Worm (Caenorhabditis elegans) whole organism, L4/young adult: ENCODE results near the gene C04B4.2.
"Not testable (repeated sequence)": the region's sequence is repeated elsewhere in the genome, so short reads cannot be mapped to it uniquely, and the experiment has no call there.

Experiments used
- W03F9.2 ChIP-seq: fragments of 150-350 bp; optimal IDR thresholded peaks from 2 replicates; lab custom pipeline; 2014; ENCODE audit warnings: missing biosample characterization, missing genetic modification characterization
- dao-5 ChIP-seq: sonication (generic microtip); optimal IDR thresholded peaks from 2 replicates; lab custom pipeline; 2016; ENCODE audit warnings: missing genotype, missing genetic modification characterization, moderate library complexity, missing compliant biosample characterization
- him-1 ChIP-seq: sonication (generic microtip); optimal IDR thresholded peaks from 2 replicates; lab custom pipeline; 2016; ENCODE audit warnings: missing genotype, missing genetic modification reagents, missing genetic modification characterization, missing compliant biosample characterization

C04B4.2 gene

DNA sequence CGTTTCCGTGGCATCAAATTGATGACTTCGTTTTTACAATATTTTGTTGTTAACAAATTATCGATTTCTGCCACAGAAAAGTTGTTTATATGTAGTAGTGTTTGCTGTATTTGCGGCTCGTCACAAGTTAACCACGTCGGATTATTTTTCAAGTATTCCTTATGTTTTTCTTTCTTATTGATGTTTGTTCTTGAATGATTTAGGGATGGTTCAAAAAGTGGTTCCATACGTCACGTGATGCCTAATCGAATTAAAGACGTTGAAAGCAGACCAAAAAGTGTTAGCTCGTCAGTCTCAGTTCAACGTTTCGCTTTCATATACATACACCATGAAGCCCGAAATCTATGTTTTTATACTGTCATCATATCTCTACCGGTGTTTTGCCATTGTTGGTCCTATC lies 2.4 kb downstream of the C04B4.2 start, which contains the start of gene lips-2:
lips-2 (plus strand) TSS at position 301 of the 400 bp plus-strand sequence.
- TF ChIP-seq W03F9.2 (tag; lab: Kevin White, UChicago) (no peak), dao-5 (tag; lab: Kevin White, UChicago) (no peak), him-1 (tag; lab: Kevin White, UChicago) (no peak)

DNA sequence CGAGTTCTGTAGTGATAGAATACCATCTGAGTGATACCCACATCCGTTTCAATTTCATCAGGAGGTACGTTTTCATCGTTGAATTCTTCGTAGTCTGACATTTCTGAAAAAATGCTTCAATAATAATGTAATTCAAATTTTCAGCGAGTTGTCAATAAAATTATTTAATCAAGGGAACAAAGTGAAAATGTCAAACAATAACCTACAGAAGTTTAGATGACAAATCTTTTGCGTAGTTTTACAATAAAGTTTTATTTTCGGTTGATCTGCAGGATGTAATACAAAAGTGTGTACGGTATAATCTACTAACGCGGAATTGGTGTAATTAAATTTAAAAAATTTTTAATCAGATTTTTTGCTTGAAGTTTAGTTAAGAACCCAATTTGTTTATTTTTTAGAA lies 5.2 kb downstream of the C04B4.2 start, which contains the start of gene C04B4.5:
C04B4.5 (minus strand) TSS at position 101 of the 400 bp plus-strand sequence.
- TF ChIP-seq dao-5 (tag; lab: Kevin White, UChicago): no peak
- no peak for TF ChIP-seq him-1 (tag; lab: Kevin White, UChicago)
- no peak for TF ChIP-seq W03F9.2 (tag; lab: Kevin White, UChicago)

DNA sequence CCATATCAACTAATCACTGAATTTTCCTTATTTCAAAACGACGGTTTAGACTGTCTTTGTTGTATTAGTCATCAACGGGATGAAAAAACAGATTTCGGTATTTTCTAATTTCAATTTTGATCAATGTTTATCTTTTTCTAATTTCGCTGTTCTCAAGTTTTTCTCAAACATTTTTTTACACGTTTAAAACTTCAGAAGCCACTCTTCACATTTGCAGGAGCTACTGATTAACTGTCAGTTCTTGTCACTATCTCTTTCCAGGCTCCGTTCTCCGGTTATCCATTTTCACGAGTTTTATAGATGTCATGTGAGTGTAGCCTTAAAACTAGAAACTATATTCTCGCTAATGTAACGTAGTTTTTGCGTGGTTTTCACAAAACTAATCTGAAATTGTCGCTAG lies 7.5 kb downstream of the C04B4.2 start, which contains the start of gene C04B4.4:
C04B4.4 (plus strand) TSS at position 301 of the 400 bp plus-strand sequence.
- no peak for TF ChIP-seq dao-5 (tag; lab: Kevin White, UChicago)
- no peak for TF ChIP-seq W03F9.2 (tag; lab: Kevin White, UChicago)
- TF ChIP-seq him-1 (tag; lab: Kevin White, UChicago): no peak

DNA sequence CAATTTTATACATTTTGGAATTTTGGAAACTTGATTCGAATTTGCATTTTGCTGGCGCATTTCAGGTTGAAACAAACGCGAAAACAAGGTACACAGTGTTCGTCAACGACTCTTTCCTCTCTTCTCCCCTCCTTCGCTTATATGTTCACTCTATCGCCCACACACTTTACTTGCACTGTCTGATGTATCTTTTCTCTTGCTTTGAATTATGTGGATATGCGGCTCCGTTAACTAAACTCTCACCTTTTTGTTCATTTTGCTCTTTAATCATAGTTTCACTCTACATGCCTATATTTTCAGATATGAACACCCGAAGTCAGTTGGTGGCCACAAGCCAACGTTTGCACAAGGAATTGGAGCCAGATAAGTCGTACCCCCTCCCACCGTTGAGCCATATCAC lies 11.2 kb downstream of the C04B4.2 start, which contains the start of gene W06D11.1:
W06D11.1 (plus strand) TSS at position 301 of the 400 bp plus-strand sequence.
- TF ChIP-seq dao-5 (tag; lab: Kevin White, UChicago) (no peak), him-1 (tag; lab: Kevin White, UChicago) (no peak), W03F9.2 (tag; lab: Kevin White, UChicago) (no peak)

DNA sequence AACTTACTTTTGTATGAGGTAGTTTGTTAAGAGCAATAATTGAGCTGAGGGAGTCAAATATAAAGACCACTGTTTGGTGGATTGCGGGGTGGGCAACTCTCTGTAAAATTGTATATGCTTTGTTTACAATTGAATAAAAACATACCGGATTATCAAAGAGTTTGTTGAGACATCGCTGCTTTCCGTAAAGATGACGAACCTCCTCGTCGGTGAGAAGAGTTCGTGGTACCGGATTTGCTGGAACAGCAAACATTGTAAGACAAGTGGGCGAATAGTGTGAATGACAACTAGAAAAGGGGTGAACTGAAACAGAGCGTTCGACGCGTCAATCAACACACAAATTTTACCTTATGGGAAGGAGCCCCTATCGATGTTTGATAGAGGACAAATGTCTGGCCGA lies 13.3 kb downstream of the C04B4.2 start, which contains the start of gene W06D11.2:
W06D11.2 (minus strand) TSS at position 339 of the 400 bp plus-strand sequence.
- TF ChIP-seq dao-5 (tag; lab: Kevin White, UChicago) (no peak), him-1 (tag; lab: Kevin White, UChicago) (no peak), W03F9.2 (tag; lab: Kevin White, UChicago) (no peak)

DNA sequence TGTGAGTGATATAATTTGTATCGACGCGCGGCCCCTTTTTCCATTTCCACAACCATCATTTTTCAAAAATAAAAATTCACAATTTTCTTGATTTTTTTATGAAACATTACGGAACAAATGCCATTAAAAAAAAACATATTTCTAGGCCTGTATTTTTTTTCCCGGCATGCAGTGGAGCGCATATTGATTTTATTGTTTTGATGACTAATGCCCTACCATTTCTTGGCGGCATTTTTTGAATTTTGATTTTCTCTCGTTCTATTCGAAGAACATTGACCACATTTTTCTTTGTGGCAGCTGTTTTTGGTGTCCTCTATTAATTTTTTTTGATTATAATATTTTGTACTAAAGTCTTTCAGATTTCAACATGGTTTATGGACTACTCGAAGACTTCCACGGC lies 15.2 kb downstream of the C04B4.2 start, which contains the start of gene W06D11.3:
W06D11.3 (plus strand) TSS at position 360 of the 400 bp plus-strand sequence.
- no peak for TF ChIP-seq him-1 (tag; lab: Kevin White, UChicago)
- no peak for TF ChIP-seq W03F9.2 (tag; lab: Kevin White, UChicago)
- no peak for TF ChIP-seq dao-5 (tag; lab: Kevin White, UChicago)

DNA sequence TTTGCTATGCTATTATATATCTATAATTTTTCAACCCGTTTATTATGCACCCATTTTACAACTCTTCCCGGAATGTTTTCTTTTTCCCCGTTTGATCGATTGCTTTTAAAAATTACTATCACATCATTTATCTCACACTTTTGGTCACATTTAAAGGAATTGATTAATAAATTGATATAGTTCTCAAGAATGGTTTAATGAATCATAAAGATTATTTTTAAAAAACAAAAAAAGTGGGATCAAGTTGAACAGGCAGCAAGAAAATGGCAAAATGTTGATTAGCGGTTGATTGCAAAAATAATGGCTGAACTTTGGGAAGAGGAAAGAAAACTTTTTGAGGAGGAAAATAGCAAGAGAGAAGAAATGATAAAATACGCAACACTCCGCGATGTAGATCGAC lies 16.8 kb downstream of the C04B4.2 start, which contains the start of gene W06D11.5:
W06D11.5 (plus strand) TSS at position 301 of the 400 bp plus-strand sequence.
- no peak for TF ChIP-seq dao-5 (tag; lab: Kevin White, UChicago)
- no peak for TF ChIP-seq W03F9.2 (tag; lab: Kevin White, UChicago)
- TF ChIP-seq him-1 (tag; lab: Kevin White, UChicago): no peak

DNA sequence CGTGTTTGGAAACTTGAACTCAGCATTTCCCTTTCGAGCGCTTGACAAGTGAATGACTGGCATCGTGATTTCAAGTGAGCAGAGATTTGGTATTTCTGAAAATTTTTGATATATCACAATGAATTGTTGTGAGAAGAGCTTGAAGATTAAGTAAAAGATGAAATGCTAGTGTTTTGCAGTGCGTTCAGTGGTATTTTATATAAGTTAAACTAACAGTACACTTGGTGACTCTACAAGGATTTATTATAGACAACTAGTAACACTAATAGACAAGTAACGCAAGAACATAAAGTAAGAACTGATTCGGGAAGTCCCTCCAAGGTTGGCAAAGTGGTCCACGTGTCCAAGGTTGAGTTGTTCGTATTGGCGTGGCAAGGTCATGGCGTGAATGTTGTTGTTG lies 19.7 kb downstream of the C04B4.2 start, which contains the start of gene dot-1.3:
dot-1.3 (minus strand) TSS at position 101 of the 400 bp plus-strand sequence.
- TF ChIP-seq dao-5, W03F9.2, him-1 (tag; lab: Kevin White, UChicago): not testable (repeated sequence)

DNA sequence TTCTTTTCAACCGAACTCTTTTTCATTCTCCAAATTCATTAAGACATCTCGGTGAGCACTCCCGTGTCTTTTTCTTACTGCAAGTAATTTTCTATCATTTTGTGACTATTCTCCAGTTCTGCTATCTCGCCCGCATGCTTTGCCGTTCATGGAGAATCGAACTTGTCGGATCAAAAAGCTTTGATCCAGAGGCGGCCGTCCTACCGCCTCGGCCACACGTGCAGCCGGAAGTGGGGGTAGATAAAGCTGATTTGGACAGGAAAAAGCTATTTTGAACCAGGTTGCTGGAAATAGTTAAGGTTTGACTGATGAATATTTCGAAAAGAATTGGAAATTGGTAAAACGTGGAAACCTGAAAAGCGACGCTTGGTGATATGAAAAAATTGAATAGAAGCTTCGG lies 21.1 kb downstream of the C04B4.2 start:
- TF ChIP-seq him-1 (tag; lab: Kevin White, UChicago) (no peak), W03F9.2 (tag; lab: Kevin White, UChicago) (no peak), dao-5 (tag; lab: Kevin White, UChicago) (no peak)

DNA sequence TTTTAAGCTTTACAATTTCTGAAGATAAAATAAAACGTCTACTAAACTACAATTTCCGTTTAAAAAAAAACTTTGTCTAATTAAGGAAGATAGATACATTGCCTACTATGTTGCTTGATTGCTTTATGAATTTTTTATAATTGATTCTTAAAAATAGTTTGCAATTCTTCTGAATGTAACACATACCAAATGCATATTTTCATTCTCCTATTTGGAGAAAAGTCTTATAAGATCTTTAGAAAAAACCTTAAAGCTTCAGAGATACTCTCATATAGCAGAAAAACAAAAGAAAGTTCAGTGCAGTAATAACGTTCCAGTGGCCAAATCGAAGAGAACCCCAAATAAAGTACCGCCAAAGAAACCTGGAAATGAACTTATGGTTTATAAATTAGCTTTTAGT lies 23.5 kb downstream of the C04B4.2 start, which contains the start of gene phf-32:
phf-32 (plus strand) TSS at position 301 of the 400 bp plus-strand sequence.
- no peak for TF ChIP-seq W03F9.2 (tag; lab: Kevin White, UChicago)
- no peak for TF ChIP-seq dao-5 (tag; lab: Kevin White, UChicago)
- no peak for TF ChIP-seq him-1 (tag; lab: Kevin White, UChicago)

DNA sequence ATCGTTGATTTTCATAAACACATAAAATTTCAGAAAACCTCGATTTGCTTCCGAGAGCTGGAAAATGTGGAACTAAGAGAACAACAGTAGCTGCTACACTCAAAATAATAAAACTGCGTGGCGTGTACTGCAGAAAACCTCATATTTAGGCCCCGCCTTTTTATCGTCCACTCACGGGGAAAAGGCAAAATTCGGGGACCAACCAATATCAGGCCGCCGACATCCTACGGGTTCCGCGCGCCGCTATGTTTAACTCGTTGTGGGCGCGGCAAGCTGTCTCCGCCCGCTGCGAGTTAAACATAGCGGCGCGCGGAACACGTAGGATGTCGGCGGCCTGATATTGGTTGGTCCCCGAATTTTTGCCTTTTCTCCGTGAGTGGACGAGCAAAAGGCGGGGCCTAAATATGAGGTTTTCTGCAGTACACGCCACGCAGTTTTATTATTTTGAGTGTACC lies 25.0 kb downstream of the C04B4.2 start, which contains the start of gene F17A2.16:
F17A2.16 (plus strand) TSS at position 405 of the 455 bp plus-strand sequence.
- TF ChIP-seq W03F9.2, dao-5, him-1 (tag; lab: Kevin White, UChicago): not testable (repeated sequence)

DNA sequence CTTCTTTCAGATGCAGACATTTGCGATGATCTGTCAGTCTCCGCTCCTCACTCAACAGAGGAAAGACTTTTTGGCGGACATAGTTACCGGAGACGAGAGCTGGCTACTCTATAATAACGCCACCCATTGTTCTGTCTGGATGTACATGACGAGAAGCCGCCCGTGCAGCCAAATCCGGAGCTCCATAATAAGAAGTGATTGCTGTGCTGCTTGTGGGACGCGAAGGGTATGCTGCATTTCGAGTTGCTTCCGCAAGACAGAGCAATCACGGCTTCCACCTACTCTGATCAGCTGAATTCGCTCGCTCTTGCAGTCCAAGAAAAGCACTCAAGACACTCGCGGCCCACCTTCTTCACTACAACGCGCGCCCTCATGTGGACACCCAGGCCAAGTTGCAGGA lies 30.7 kb downstream of the C04B4.2 start:
- TF ChIP-seq dao-5 (tag; lab: Kevin White, UChicago): no peak
- TF ChIP-seq W03F9.2 (tag; lab: Kevin White, UChicago): no peak
- no peak for TF ChIP-seq him-1 (tag; lab: Kevin White, UChicago)

DNA sequence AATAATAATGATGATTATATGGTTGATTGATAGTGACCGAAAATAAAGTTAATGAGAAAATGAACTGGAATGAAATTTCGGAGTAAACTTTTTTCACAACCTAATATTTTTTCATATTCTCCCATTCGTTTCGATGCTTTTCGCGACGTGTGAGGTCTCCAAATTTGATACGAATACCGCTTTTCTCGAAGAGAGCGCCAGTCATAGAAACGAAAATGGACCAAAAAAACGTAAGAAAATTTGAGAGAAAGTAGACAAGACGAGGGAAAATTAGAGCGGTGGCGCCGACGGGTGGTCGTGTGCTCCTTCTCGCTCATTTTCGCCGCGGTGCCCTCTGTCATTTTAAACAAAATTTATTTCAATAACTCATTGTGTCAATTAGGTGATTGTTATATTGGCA lies 31.3 kb downstream of the C04B4.2 start:
- TF ChIP-seq W03F9.2 (tag; lab: Kevin White, UChicago) (no peak), dao-5 (tag; lab: Kevin White, UChicago) (no peak), him-1 (tag; lab: Kevin White, UChicago) (no peak)
